Fruit fly (Drosophila melanogaster) whole organism, embryonic: Measurements from ENCODE around the gene Abca3.

Experiments used
- CG10654 ChIP-seq: fragments of 200-800 bp; sonication (Bioruptor generic); optimal IDR thresholded peaks from 2 replicates; lab custom pipeline; 2016; ENCODE audit warnings: missing biosample characterization, missing genetic modification characterization
- CG11456 ChIP-seq: fragments of 200-800 bp; sonication (Bioruptor generic); IDR thresholded peaks from 3 replicates; pipeline ENCODE4 v1.3.6; 2022; ENCODE audit warnings: missing biosample characterization, missing genetic modification characterization
- CG13287 ChIP-seq: fragments of 200-800 bp; sonication (Bioruptor generic); IDR thresholded peaks from 2 replicates; pipeline ENCODE4 v1.3.6; 2022; ENCODE audit warnings: missing biosample characterization, missing genetic modification characterization; ENCODE audit not compliant: partially characterized antibody
- CG17385 ChIP-seq: fragments of 200-800 bp; sonication (Bioruptor generic); optimal IDR thresholded peaks from 3 replicates; lab custom pipeline; 2018; ENCODE audit warnings: missing biosample characterization, mild to moderate bottlenecking, missing genetic modification characterization
- CG1832 ChIP-seq: fragments of 200-800 bp; sonication (Bioruptor generic); optimal IDR thresholded peaks from 2 replicates; lab custom pipeline; 2017; ENCODE audit warnings: missing biosample characterization, mild to moderate bottlenecking, missing genetic modification characterization, inconsistent platforms
- CG32532 ChIP-seq: fragments of 200-800 bp; sonication (Bioruptor generic); IDR thresholded peaks from 2 replicates; pipeline ENCODE4 v1.3.6; 2022; ENCODE audit warnings: missing biosample characterization, missing genetic modification characterization
- CG7839 ChIP-seq: fragments of 200-800 bp; sonication (Bioruptor generic); optimal IDR thresholded peaks from 3 replicates; lab custom pipeline; 2018; ENCODE audit warnings: missing biosample characterization, mild to moderate bottlenecking, missing genetic modification characterization, moderate library complexity
- CG7928 ChIP-seq: fragments of 200-800 bp; sonication (Bioruptor generic); optimal IDR thresholded peaks from 2 replicates; lab custom pipeline; 2017; ENCODE audit warnings: missing biosample characterization, mild to moderate bottlenecking, missing genetic modification characterization
- CTCF ChIP-seq: fragments of 200-800 bp; sonication (Bioruptor generic); optimal IDR thresholded peaks from 2 replicates; lab custom pipeline; 2017; ENCODE audit warnings: missing biosample characterization, mild to moderate bottlenecking, missing genetic modification characterization, moderate library complexity
- E2f2 ChIP-seq: fragments of 200-800 bp; sonication (Bioruptor generic); IDR thresholded peaks from 2 replicates; pipeline ENCODE4 v1.3.6; 2022; ENCODE audit warnings: missing biosample characterization, missing genetic modification characterization
- Ets97D ChIP-seq: fragments of 200-800 bp; sonication (Bioruptor generic); optimal IDR thresholded peaks from 3 replicates; lab custom pipeline; 2016; ENCODE audit warnings: missing biosample characterization, missing genetic modification characterization
- Fer1 ChIP-seq: fragments of 200-800 bp; sonication (Bioruptor generic); optimal IDR thresholded peaks from 2 replicates; lab custom pipeline; 2017; ENCODE audit warnings: missing biosample characterization, mild to moderate bottlenecking, missing genetic modification characterization
- HLH3B ChIP-seq: fragments of 200-800 bp; sonication (Bioruptor generic); IDR thresholded peaks from 2 replicates; pipeline ENCODE4 v1.3.6; 2022; ENCODE audit warnings: missing biosample characterization, missing genetic modification characterization
- Hmr ChIP-seq: fragments of 200-800 bp; sonication (Bioruptor generic); optimal IDR thresholded peaks from 3 replicates; lab custom pipeline; 2017; ENCODE audit warnings: mild to moderate bottlenecking, missing biosample characterization, missing genetic modification reagents, missing genetic modification characterization
- Hr39 ChIP-seq: fragments of >200 bp; optimal IDR thresholded peaks from 2 replicates; lab custom pipeline; 2017
- Jarid2 ChIP-seq: fragments of 200-800 bp; sonication (Bioruptor generic); optimal IDR thresholded peaks from 3 replicates; lab custom pipeline; 2017; ENCODE audit warnings: mild to moderate bottlenecking, missing biosample characterization, missing genetic modification reagents, missing genetic modification characterization
- Med ChIP-seq: fragments of 200-800 bp; sonication (Bioruptor generic); peaks from one replicate; lab custom pipeline; 2016; ENCODE audit warnings: missing biosample characterization, missing genetic modification characterization, mild to moderate bottlenecking, inconsistent platforms, moderate library complexity
- Oaz ChIP-seq: fragments of 200-800 bp; sonication (Bioruptor generic); IDR thresholded peaks from 2 replicates; pipeline ENCODE4 v1.3.6; 2022; ENCODE audit warnings: missing biosample characterization, missing genetic modification characterization
- Oli ChIP-seq: fragments of 200-800 bp; sonication (Bioruptor generic); optimal IDR thresholded peaks from 2 replicates; lab custom pipeline; 2018; ENCODE audit warnings: missing biosample characterization, mild to moderate bottlenecking, missing genetic modification characterization, moderate library complexity
- Opbp ChIP-seq: fragments of 200-800 bp; sonication (Bioruptor generic); IDR thresholded peaks from 3 replicates; pipeline ENCODE4 v1.3.6; 2022; ENCODE audit warnings: missing biosample characterization, missing genetic modification characterization; ENCODE audit not compliant: partially characterized antibody
- Pdp1 ChIP-seq, 2 experiments: fragments of 200-800 bp; sonication (Bioruptor generic); optimal IDR thresholded peaks; 3 replicates each; lab custom pipeline; 2016; ENCODE audit warnings: missing biosample characterization in 2 of 2, missing genetic modification characterization in 2 of 2, mild to moderate bottlenecking in 1 of 2, moderate library complexity in 1 of 2
- Stat92E ChIP-seq, 3 experiments: fragments of >200 bp in 2 of 3; fragments of 200-800 bp in 1 of 3; sonication (Bioruptor generic) in 1 of 3; optimal IDR thresholded peaks; 2 replicates each; lab custom pipeline; 2017 to 2019; ENCODE audit warnings: missing biosample characterization in 3 of 3, missing genetic modification characterization in 3 of 3, mild to moderate bottlenecking in 1 of 3, moderate library complexity in 1 of 3
- Trl ChIP-seq, 3 experiments: fragments of >200 bp in 2 of 3; fragments of 200-800 bp in 1 of 3; sonication (Bioruptor generic) in 1 of 3; optimal IDR thresholded peaks; 2 replicates in 1 of 3; 3 replicates in 2 of 3; lab custom pipeline; 2016 to 2017; ENCODE audit warnings: missing biosample characterization in 1 of 3, missing genetic modification characterization in 1 of 3
- abd-A ChIP-seq: fragments of 200-800 bp; sonication (Bioruptor generic); optimal IDR thresholded peaks from 3 replicates; lab custom pipeline; 2019; ENCODE audit warnings: missing biosample characterization, mild to moderate bottlenecking, missing genetic modification characterization, moderate library complexity
- ara ChIP-seq: fragments of 200-800 bp; sonication (Bioruptor generic); IDR thresholded peaks from 2 replicates; pipeline ENCODE4 v1.3.6; 2022; ENCODE audit warnings: missing biosample characterization, missing genetic modification characterization
- ato ChIP-seq: fragments of 200-800 bp; sonication (Bioruptor generic); IDR thresholded peaks from 2 replicates; pipeline ENCODE4 v1.3.6; 2022; ENCODE audit warnings: missing biosample characterization, missing genetic modification characterization; ENCODE audit not compliant: partially characterized antibody
- bbx ChIP-seq: fragments of 200-800 bp; sonication (Bioruptor generic); IDR thresholded peaks from 2 replicates; pipeline ENCODE4 v1.3.6; 2022; ENCODE audit warnings: missing biosample characterization, missing genetic modification characterization; ENCODE audit not compliant: partially characterized antibody
- cato ChIP-seq: fragments of 200-800 bp; sonication (Bioruptor generic); optimal IDR thresholded peaks from 2 replicates; lab custom pipeline; 2016; ENCODE audit warnings: missing biosample characterization, missing genetic modification characterization, borderline replicate concordance
- chinmo ChIP-seq: fragments of 200-800 bp; sonication (Bioruptor generic); IDR thresholded peaks from 4 replicates; pipeline ENCODE4 v1.3.6; 2022; ENCODE audit warnings: missing biosample characterization, missing genetic modification characterization; ENCODE audit not compliant: partially characterized antibody
- da ChIP-seq: fragments of 200-800 bp; sonication (Bioruptor generic); optimal IDR thresholded peaks from 2 replicates; lab custom pipeline; 2016; ENCODE audit warnings: missing biosample characterization, missing genetic modification characterization
- dysf ChIP-seq: fragments of 200-800 bp; sonication (Bioruptor generic); IDR thresholded peaks from 3 replicates; pipeline ENCODE4 v1.3.6; 2022; ENCODE audit warnings: missing biosample characterization, missing genetic modification characterization
- exex ChIP-seq: fragments of 200-800 bp; sonication (Bioruptor generic); optimal IDR thresholded peaks from 4 replicates; lab custom pipeline; 2018; ENCODE audit warnings: missing biosample characterization, mild to moderate bottlenecking, missing genetic modification characterization, moderate library complexity
- hkb ChIP-seq, 2 experiments: fragments of 200-800 bp in 1 of 2; fragments of >200 bp in 1 of 2; sonication (Bioruptor generic) in 1 of 2; IDR thresholded peaks in 1 of 2; optimal IDR thresholded peaks in 1 of 2; 2 replicates each; pipeline versions ENCODE4 v1.3.6 to Lab custom; 2017 to 2022; ENCODE audit warnings: missing biosample characterization in 1 of 2, missing genetic modification characterization in 1 of 2
- jumu ChIP-seq: fragments of 200-800 bp; sonication (Bioruptor generic); optimal IDR thresholded peaks from 3 replicates; lab custom pipeline; 2016; ENCODE audit warnings: missing biosample characterization, missing genetic modification characterization
- lab ChIP-seq: fragments of 200-800 bp; sonication (Bioruptor generic); optimal IDR thresholded peaks from 3 replicates; lab custom pipeline; 2017; ENCODE audit warnings: missing biosample characterization, missing genetic modification characterization, mild to moderate bottlenecking, moderate library complexity, missing genetic modification reagents
- nerfin-1 ChIP-seq: fragments of 200-800 bp; sonication (Bioruptor generic); optimal IDR thresholded peaks from 3 replicates; lab custom pipeline; 2019; ENCODE audit warnings: missing biosample characterization, mild to moderate bottlenecking, missing genetic modification characterization, moderate library complexity
- onecut ChIP-seq: fragments of 200-800 bp; sonication (Bioruptor generic); IDR thresholded peaks from 2 replicates; pipeline ENCODE4 v1.3.6; 2022; ENCODE audit warnings: missing biosample characterization, missing genetic modification characterization
- p53 ChIP-seq: fragments of 200-800 bp; sonication (Bioruptor generic); optimal IDR thresholded peaks from 2 replicates; lab custom pipeline; 2016; ENCODE audit warnings: missing biosample characterization, missing genetic modification characterization
- pan ChIP-seq, 4 experiments: fragments of >200 bp in 3 of 4; fragments of 200-800 bp in 1 of 4; sonication (Bioruptor generic) in 1 of 4; optimal IDR thresholded peaks in 3 of 4; IDR thresholded peaks in 1 of 4; 2 replicates each; pipeline versions ENCODE4 v1.3.6 to Lab custom; 2017 to 2022; ENCODE audit warnings: missing biosample characterization in 2 of 4, missing genetic modification characterization in 2 of 4, mixed read lengths in 1 of 4
- sens ChIP-seq: fragments of 200-800 bp; sonication (Bioruptor generic); peaks from one replicate; lab custom pipeline; 2016; ENCODE audit warnings: missing biosample characterization, missing genetic modification characterization
- stwl ChIP-seq: fragments of 200-800 bp; sonication (Bioruptor generic); optimal IDR thresholded peaks from 3 replicates; lab custom pipeline; 2018; ENCODE audit warnings: missing biosample characterization, mild to moderate bottlenecking, missing genetic modification characterization, moderate library complexity
- tna ChIP-seq: fragments of 200-800 bp; sonication (Bioruptor generic); IDR thresholded peaks from 2 replicates; pipeline ENCODE4 v1.3.6; 2022; ENCODE audit warnings: missing biosample characterization, missing genetic modification characterization; ENCODE audit not compliant: partially characterized antibody
- twi ChIP-seq: fragments of 200-800 bp; optimal IDR thresholded peaks from 2 replicates; lab custom pipeline; 2019; ENCODE audit warnings: missing biosample characterization, mild to moderate bottlenecking, missing genetic modification characterization, moderate library complexity
- wor ChIP-seq: fragments of 200-800 bp; sonication (Bioruptor generic); IDR thresholded peaks from 2 replicates; pipeline ENCODE4 v1.3.6; 2022; ENCODE audit warnings: missing biosample characterization, missing genetic modification characterization
- zf30C ChIP-seq: fragments of 200-800 bp; sonication (Bioruptor generic); optimal IDR thresholded peaks from 3 replicates; lab custom pipeline; 2018; ENCODE audit warnings: missing biosample characterization, mild to moderate bottlenecking, missing genetic modification characterization

Abca3 gene

dm6 chrX:21281039-21281911 is 25.2 kb downstream of the Abca3 start, which contains the start of gene Mnr (continued):
- TF ChIP-seq cato (GFP tag; lab: Kevin White, UChicago), result no peak
- no peak for TF ChIP-seq wor (GFP tag; lab: Robert Waterston, UW)
- TF ChIP-seq CG32532 (GFP tag; lab: Robert Waterston, UW), result peak; percentile 48; the same call in 1 of the 2 replicates
- TF ChIP-seq CG17385 (GFP tag; lab: Kevin White, UChicago), result no peak
- TF ChIP-seq lab (GFP tag; lab: Kevin White, UChicago), result peak; percentile 25
- no peak for TF ChIP-seq zf30C (GFP tag; lab: Kevin White, UChicago)
- TF ChIP-seq CTCF (GFP tag; lab: Kevin White, UChicago), result peak; percentile 40
- no peak for TF ChIP-seq Oaz (GFP tag; lab: Robert Waterston, UW)
- TF ChIP-seq da, result peak; percentile 62
- TF ChIP-seq Oli (tag; lab: Kevin White, UChicago), result no peak
- peak; percentile 5 for TF ChIP-seq jumu
- no peak for TF ChIP-seq CG7839 (tag; lab: Kevin White, UChicago)
- peak; percentile 99 for TF ChIP-seq chinmo (GFP tag; lab: Robert Waterston, UW)
- no peak for TF ChIP-seq pan (optimal IDR thresholded peaks at IDR 0.05; lab: Kevin White, UChicago)
- peak in 1 of 2 experiments; percentile 56 for TF ChIP-seq pan (GFP tag; optimal IDR thresholded peaks at IDR 0.05 in 1 of 2, IDR thresholded peaks at IDR 0.05 in 1 of 2)
- TF ChIP-seq dysf (GFP tag; lab: Robert Waterston, UW), result 0 out of 3 replicates have a peak, but pooled peaks have one; percentile 2
- TF ChIP-seq Jarid2 (GFP tag; lab: Kevin White, UChicago), result peak; percentile 80
- TF ChIP-seq nerfin-1 (tag; lab: Kevin White, UChicago), result no peak
- peak; percentile 58; the same call in 1 of the 2 replicates for TF ChIP-seq tna (GFP tag; lab: Robert Waterston, UW)
- peak; percentile 85 for TF ChIP-seq Hr39
- 0 out of 3 replicates have a peak, but pooled peaks have one; percentile 44 for TF ChIP-seq Opbp (GFP tag; lab: Robert Waterston, UW)
- peak; percentile 54; the same call in 1 of the 2 replicates for TF ChIP-seq bbx
- peak; percentile 93 for TF ChIP-seq twi (tag; lab: Kevin White, UChicago)
- TF ChIP-seq Med (GFP tag; lab: Kevin White, UChicago), result peak; percentile 75
- no peak for TF ChIP-seq hkb (optimal IDR thresholded peaks at IDR 0.05; lab: Kevin White, UChicago)
- 0 out of 2 replicates have a peak, but pooled peaks have one; percentile 33 for TF ChIP-seq hkb (GFP tag; IDR thresholded peaks at IDR 0.05; lab: Robert Waterston, UW)
- TF ChIP-seq sens, result peak; percentile 82
- TF ChIP-seq Stat92E (GFP tag; optimal IDR thresholded peaks at IDR 0.05; lab: Kevin White, UChicago), result peak in 1 of 3 experiments; percentile 30
- 0 out of 2 replicates have a peak, but pooled peaks have one; percentile 13 for TF ChIP-seq HLH3B (GFP tag; lab: Robert Waterston, UW)
- peak; percentile 72 for TF ChIP-seq abd-A (tag; lab: Kevin White, UChicago)
- peak; percentile 4 for TF ChIP-seq Hmr (GFP tag; lab: Kevin White, UChicago)
- TF ChIP-seq Trl (optimal IDR thresholded peaks at IDR 0.05; lab: Kevin White, UChicago), result peak in 1 of 2 experiments; percentile 32
- no peak for TF ChIP-seq Trl (GFP tag; optimal IDR thresholded peaks at IDR 0.05; lab: Kevin White, UChicago)
- no peak for TF ChIP-seq CG10654 (GFP tag; lab: Kevin White, UChicago)
- TF ChIP-seq CG1832 (GFP tag; lab: Kevin White, UChicago), result peak; percentile 71
- TF ChIP-seq Ets97D (GFP tag; lab: Kevin White, UChicago), result no peak
- TF ChIP-seq CG7928, result no peak
- TF ChIP-seq onecut (GFP tag; lab: Robert Waterston, UW), result no peak
- peak; percentile 15; the same call in 1 of the 2 replicates for TF ChIP-seq E2f2 (GFP tag; lab: Robert Waterston, UW)
- no peak for TF ChIP-seq p53 (GFP tag; lab: Kevin White, UChicago)
- peak; percentile 45 for TF ChIP-seq CG13287
- 0 out of 2 replicates have a peak, but pooled peaks have one; percentile 40 for TF ChIP-seq ara (GFP tag; lab: Robert Waterston, UW)
- TF ChIP-seq Fer1 (GFP tag; lab: Kevin White, UChicago), result peak; percentile 20
- TF ChIP-seq Pdp1 (GFP tag; optimal IDR thresholded peaks at IDR 0.05; lab: Kevin White, UChicago), result peak in 1 of 2 experiments; percentile 38
- no peak for TF ChIP-seq exex
- TF ChIP-seq ato (GFP tag; lab: Robert Waterston, UW), result 0 out of 2 replicates have a peak, but pooled peaks have one; percentile 24
- peak; percentile 9 for TF ChIP-seq stwl (tag; lab: Kevin White, UChicago)
- 0 out of 3 replicates have a peak, but pooled peaks have one; percentile 38 for TF ChIP-seq CG11456 (GFP tag; lab: Robert Waterston, UW)
